Fruit fly (Drosophila melanogaster) whole organism, embryonic: Measurements from ENCODE around the gene CG8814.

ENCODE experiments used
- Ada2b ChIP-seq: fragments of 200-800 bp; sonication (Bioruptor generic); IDR thresholded peaks from 2 replicates; pipeline ENCODE4 v1.3.6; 2022; ENCODE audit warnings: missing biosample characterization, missing genetic modification characterization
- C15 ChIP-seq: fragments of 200-800 bp; sonication (Bioruptor generic); IDR thresholded peaks from 3 replicates; pipeline ENCODE4 v1.3.6; 2022; ENCODE audit warnings: missing biosample characterization, missing genetic modification characterization
- CG10274 ChIP-seq: fragments of 200-800 bp; sonication (Bioruptor generic); optimal IDR thresholded peaks from 3 replicates; lab custom pipeline; 2017; ENCODE audit warnings: missing biosample characterization, mild to moderate bottlenecking, missing genetic modification characterization
- CG10565 ChIP-seq: fragments of 200-800 bp; sonication (Bioruptor generic); optimal IDR thresholded peaks from 3 replicates; lab custom pipeline; 2016; ENCODE audit warnings: missing biosample characterization, mild to moderate bottlenecking, missing genetic modification characterization
- CG11398 ChIP-seq: fragments of 200-800 bp; sonication (Bioruptor generic); optimal IDR thresholded peaks from 2 replicates; lab custom pipeline; 2016; ENCODE audit warnings: missing biosample characterization, missing genetic modification characterization
- CG11560 ChIP-seq: fragments of 200-800 bp; sonication (Bioruptor generic); IDR thresholded peaks from 3 replicates; pipeline ENCODE4 v1.3.6; 2022; ENCODE audit warnings: missing biosample characterization, missing genetic modification characterization
- CG13296 ChIP-seq: fragments of 200-800 bp; sonication (Bioruptor generic); optimal IDR thresholded peaks from 3 replicates; lab custom pipeline; 2018; ENCODE audit warnings: missing biosample characterization, mild to moderate bottlenecking, missing genetic modification characterization
- CG13624 ChIP-seq: fragments of 200-800 bp; sonication (Bioruptor generic); optimal IDR thresholded peaks from 2 replicates; lab custom pipeline; 2016; ENCODE audit warnings: missing biosample characterization, missing genetic modification characterization
- CG15011 ChIP-seq: fragments of 200-800 bp; sonication (Bioruptor generic); optimal IDR thresholded peaks from 3 replicates; lab custom pipeline; 2018; ENCODE audit warnings: missing biosample characterization, mild to moderate bottlenecking, missing genetic modification characterization
- CG16815 ChIP-seq: fragments of 200-800 bp; sonication (Bioruptor generic); optimal IDR thresholded peaks from 3 replicates; lab custom pipeline; 2017; ENCODE audit warnings: missing biosample characterization, mild to moderate bottlenecking, missing genetic modification characterization
- CG16863 ChIP-seq: fragments of 200-800 bp; sonication (Bioruptor generic); optimal IDR thresholded peaks from 3 replicates; lab custom pipeline; 2016; ENCODE audit warnings: missing biosample characterization, missing genetic modification characterization
- CG17802 ChIP-seq: fragments of 200-800 bp; sonication (Bioruptor generic); optimal IDR thresholded peaks from 2 replicates; lab custom pipeline; 2018; ENCODE audit warnings: missing biosample characterization, mild to moderate bottlenecking, missing genetic modification characterization, moderate library complexity
- CG32767 ChIP-seq: fragments of 200-800 bp; sonication (Bioruptor generic); IDR thresholded peaks from 2 replicates; pipeline ENCODE4 v1.3.6; 2022; ENCODE audit warnings: missing biosample characterization, missing genetic modification characterization
- CG3407 ChIP-seq: fragments of 200-800 bp; sonication (Bioruptor generic); optimal IDR thresholded peaks from 2 replicates; lab custom pipeline; 2018; ENCODE audit warnings: missing biosample characterization, mild to moderate bottlenecking, missing genetic modification characterization
- CG4328 ChIP-seq: fragments of 200-800 bp; sonication (Bioruptor generic); optimal IDR thresholded peaks from 3 replicates; lab custom pipeline; 2017; ENCODE audit warnings: missing biosample characterization, missing genetic modification reagents, missing genetic modification characterization
- CG5180 ChIP-seq: fragments of 200-800 bp; sonication (Bioruptor generic); optimal IDR thresholded peaks from 3 replicates; lab custom pipeline; 2017; ENCODE audit warnings: missing biosample characterization, missing genetic modification characterization, mild to moderate bottlenecking, moderate library complexity, missing genetic modification reagents
- CG6683 ChIP-seq: fragments of 200-800 bp; sonication (Bioruptor generic); optimal IDR thresholded peaks from 2 replicates; lab custom pipeline; 2017; ENCODE audit warnings: missing biosample characterization, mild to moderate bottlenecking, missing genetic modification characterization, missing genetic modification reagents
- CG9932 ChIP-seq: fragments of 200-800 bp; sonication (Bioruptor generic); IDR thresholded peaks from 2 replicates; pipeline ENCODE4 v1.3.6; 2022; ENCODE audit warnings: missing biosample characterization, missing genetic modification characterization
- ERR ChIP-seq: fragments of 200-800 bp; sonication (Bioruptor generic); optimal IDR thresholded peaks from 2 replicates; lab custom pipeline; 2016; ENCODE audit warnings: missing biosample characterization, missing genetic modification characterization
- Hand ChIP-seq: fragments of 200-800 bp; sonication (Bioruptor generic); optimal IDR thresholded peaks from 2 replicates; lab custom pipeline; 2017; ENCODE audit warnings: mild to moderate bottlenecking, missing biosample characterization, missing genetic modification reagents, missing genetic modification characterization
- HmgD ChIP-seq: fragments of 200-800 bp; sonication (Bioruptor generic); optimal IDR thresholded peaks from 3 replicates; lab custom pipeline; 2016; ENCODE audit warnings: missing biosample characterization, missing genetic modification characterization
- Myb ChIP-seq: fragments of 200-800 bp; sonication (Bioruptor generic); optimal IDR thresholded peaks from 2 replicates; lab custom pipeline; 2016; ENCODE audit warnings: missing biosample characterization, missing genetic modification characterization
- NfI ChIP-seq: fragments of 200-800 bp; sonication (Bioruptor generic); optimal IDR thresholded peaks from 3 replicates; lab custom pipeline; 2018; ENCODE audit warnings: missing biosample characterization, mild to moderate bottlenecking, missing genetic modification characterization, moderate library complexity
- Pdp1 ChIP-seq, 2 experiments: fragments of 200-800 bp; sonication (Bioruptor generic); optimal IDR thresholded peaks; 3 replicates each; lab custom pipeline; 2016; ENCODE audit warnings: missing biosample characterization in 2 of 2, missing genetic modification characterization in 2 of 2, mild to moderate bottlenecking in 1 of 2, moderate library complexity in 1 of 2
- Ravus ChIP-seq: fragments of 200-800 bp; sonication (Bioruptor generic); IDR thresholded peaks from 2 replicates; pipeline ENCODE4 v1.3.6; 2022; ENCODE audit warnings: missing biosample characterization, missing genetic modification characterization
- Sry-β ChIP-seq: fragments of 200-800 bp; sonication (Bioruptor generic); optimal IDR thresholded peaks from 2 replicates; lab custom pipeline; 2018; ENCODE audit warnings: missing biosample characterization, mild to moderate bottlenecking, missing genetic modification characterization, moderate library complexity
- ara ChIP-seq: fragments of 200-800 bp; sonication (Bioruptor generic); IDR thresholded peaks from 2 replicates; pipeline ENCODE4 v1.3.6; 2022; ENCODE audit warnings: missing biosample characterization, missing genetic modification characterization
- ato ChIP-seq: fragments of 200-800 bp; sonication (Bioruptor generic); IDR thresholded peaks from 2 replicates; pipeline ENCODE4 v1.3.6; 2022; ENCODE audit warnings: missing biosample characterization, missing genetic modification characterization; ENCODE audit not compliant: partially characterized antibody
- bcd ChIP-seq: fragments of 200-800 bp; sonication (Bioruptor generic); optimal IDR thresholded peaks from 2 replicates; lab custom pipeline; 2017; ENCODE audit warnings: missing biosample characterization, mild to moderate bottlenecking, missing genetic modification characterization
- btn ChIP-seq: fragments of 200-800 bp; sonication (Bioruptor generic); optimal IDR thresholded peaks from 2 replicates; lab custom pipeline; 2016; ENCODE audit warnings: missing biosample characterization, missing genetic modification characterization
- chinmo ChIP-seq: fragments of 200-800 bp; sonication (Bioruptor generic); IDR thresholded peaks from 4 replicates; pipeline ENCODE4 v1.3.6; 2022; ENCODE audit warnings: missing biosample characterization, missing genetic modification characterization; ENCODE audit not compliant: partially characterized antibody
- ci ChIP-seq: fragments of 200-800 bp; sonication (Bioruptor generic); IDR thresholded peaks from 3 replicates; pipeline ENCODE4 v1.3.6; 2022; ENCODE audit warnings: missing biosample characterization, missing genetic modification characterization
- dati ChIP-seq: fragments of 200-800 bp; sonication (Bioruptor generic); IDR thresholded peaks from 2 replicates; pipeline ENCODE4 v1.3.6; 2022; ENCODE audit warnings: missing biosample characterization, missing genetic modification characterization
- dysf ChIP-seq: fragments of 200-800 bp; sonication (Bioruptor generic); IDR thresholded peaks from 3 replicates; pipeline ENCODE4 v1.3.6; 2022; ENCODE audit warnings: missing biosample characterization, missing genetic modification characterization
- emc ChIP-seq: fragments of 200-800 bp; sonication (Bioruptor generic); optimal IDR thresholded peaks from 2 replicates; lab custom pipeline; 2016; ENCODE audit warnings: missing biosample characterization, missing genetic modification characterization
- exex ChIP-seq: fragments of 200-800 bp; sonication (Bioruptor generic); optimal IDR thresholded peaks from 4 replicates; lab custom pipeline; 2018; ENCODE audit warnings: missing biosample characterization, mild to moderate bottlenecking, missing genetic modification characterization, moderate library complexity
- ham ChIP-seq: fragments of 200-800 bp; sonication (Bioruptor generic); IDR thresholded peaks from 2 replicates; pipeline ENCODE4 v1.3.6; 2022; ENCODE audit warnings: missing biosample characterization, missing genetic modification characterization
- insv ChIP-seq, 2 experiments: fragments of 200-800 bp; sonication (Bioruptor generic); optimal IDR thresholded peaks; 3 replicates each; lab custom pipeline; 2016 to 2018; ENCODE audit warnings: missing biosample characterization in 2 of 2, missing genetic modification characterization in 2 of 2
- kah ChIP-seq: fragments of 200-800 bp; sonication (Bioruptor generic); optimal IDR thresholded peaks from 2 replicates; lab custom pipeline; 2018; ENCODE audit warnings: missing biosample characterization, mild to moderate bottlenecking, missing genetic modification characterization
- lbe ChIP-seq: fragments of 200-800 bp; sonication (Bioruptor generic); optimal IDR thresholded peaks from 2 replicates; lab custom pipeline; 2016; ENCODE audit warnings: missing biosample characterization, mild to moderate bottlenecking, missing genetic modification characterization
- phol ChIP-seq: fragments of 200-800 bp; sonication (Bioruptor generic); optimal IDR thresholded peaks from 3 replicates; lab custom pipeline; 2018; ENCODE audit warnings: missing biosample characterization, mild to moderate bottlenecking, missing genetic modification characterization, moderate library complexity
- psq ChIP-seq: fragments of 200-800 bp; sonication (Bioruptor generic); optimal IDR thresholded peaks from 2 replicates; lab custom pipeline; 2017; ENCODE audit warnings: missing biosample characterization, missing genetic modification characterization
- run ChIP-seq: fragments of 200-800 bp; sonication (Bioruptor generic); optimal IDR thresholded peaks from 3 replicates; lab custom pipeline; 2018; ENCODE audit warnings: missing biosample characterization, mild to moderate bottlenecking, missing genetic modification characterization
- scrt ChIP-seq: fragments of 200-800 bp; sonication (Bioruptor generic); optimal IDR thresholded peaks from 2 replicates; lab custom pipeline; 2018; ENCODE audit warnings: missing biosample characterization, mild to moderate bottlenecking, missing genetic modification characterization, moderate library complexity
- sd ChIP-seq: fragments of 200-800 bp; sonication (Bioruptor generic); optimal IDR thresholded peaks from 3 replicates; lab custom pipeline; 2018; ENCODE audit warnings: missing biosample characterization, mild to moderate bottlenecking, missing genetic modification characterization, moderate library complexity
- sens ChIP-seq: fragments of 200-800 bp; sonication (Bioruptor generic); peaks from one replicate; lab custom pipeline; 2016; ENCODE audit warnings: missing biosample characterization, missing genetic modification characterization
- sr ChIP-seq: fragments of 200-800 bp; sonication (Bioruptor generic); IDR thresholded peaks from 3 replicates; pipeline ENCODE4 v1.3.6; 2022; ENCODE audit warnings: missing biosample characterization, missing genetic modification characterization
- stc ChIP-seq: fragments of 200-800 bp; sonication (Bioruptor generic); IDR thresholded peaks from 2 replicates; pipeline ENCODE4 v1.3.6; 2022; ENCODE audit warnings: missing biosample characterization, missing genetic modification characterization
- usp ChIP-seq: fragments of >200 bp; optimal IDR thresholded peaks from 2 replicates; lab custom pipeline; 2017; ENCODE audit warnings: missing biosample characterization, missing genetic modification characterization
- wdn ChIP-seq: fragments of 200-800 bp; sonication (Bioruptor generic); IDR thresholded peaks from 2 replicates; pipeline ENCODE4 v1.3.6; 2022; ENCODE audit warnings: missing biosample characterization, missing genetic modification characterization
- yki ChIP-seq: fragments of >200 bp; optimal IDR thresholded peaks from 3 replicates; lab custom pipeline; 2018

CG8814 gene

dm6 chr2L:2874185-2874541 lies 527 bp upstream of the CG8814 start, which contains the start of gene Ifrd1 (continued):
- TF ChIP-seq sens, result no peak
- TF ChIP-seq ci (GFP tag; lab: Robert Waterston, UW), result peak; percentile 5; the same call in 1 of the 3 replicates
- no peak for TF ChIP-seq ham (GFP tag; lab: Robert Waterston, UW)
- no peak for TF ChIP-seq phol (tag; lab: Kevin White, UChicago)
- TF ChIP-seq dysf (GFP tag; lab: Robert Waterston, UW), result no peak
- no peak for TF ChIP-seq CG11560
- TF ChIP-seq dati (GFP tag; lab: Robert Waterston, UW), result no peak
- TF ChIP-seq ERR, result no peak
- TF ChIP-seq run, result no peak
- TF ChIP-seq CG3407 (GFP tag; lab: Kevin White, UChicago), result no peak
- no peak for TF ChIP-seq CG16815
- TF ChIP-seq insv (GFP tag; optimal IDR thresholded peaks at IDR 0.05; lab: Kevin White, UChicago), result no peak
- no peak for TF ChIP-seq NfI (GFP tag; lab: Kevin White, UChicago)
- TF ChIP-seq CG17802 (tag; lab: Kevin White, UChicago), result no peak
- no peak for TF ChIP-seq Myb (GFP tag; lab: Kevin White, UChicago)
- no peak for TF ChIP-seq stc (GFP tag; lab: Robert Waterston, UW)
- peak; percentile 29 for TF ChIP-seq exex (tag; lab: Kevin White, UChicago)
- no peak for TF ChIP-seq Sry-β (GFP tag; lab: Kevin White, UChicago)
- no peak for TF ChIP-seq psq (GFP tag; lab: Kevin White, UChicago)
- TF ChIP-seq bcd (GFP tag; lab: Kevin White, UChicago), result no peak

dm6 chr2L:2878188-2878587 lies 3.5 kb downstream of the CG8814 start, which contains the start of the genes Prx6a and Sbat:
TSS of gene Prx6a (minus strand) at chr2L:2878232.
TSS of gene Sbat (plus strand) at chr2L:2878344.
- peak; percentile 62 for TF ChIP-seq CG4328 (GFP tag; lab: Kevin White, UChicago)
- peak; percentile 62; the same call in 1 of the 2 replicates for TF ChIP-seq Ada2b
- peak; percentile 71 for TF ChIP-seq Myb (GFP tag; lab: Kevin White, UChicago)
- TF ChIP-seq ato (GFP tag; lab: Robert Waterston, UW), result no peak
- TF ChIP-seq Pdp1 (GFP tag; optimal IDR thresholded peaks at IDR 0.05; lab: Kevin White, UChicago), result peak; percentile 64 to 67
- peak; percentile 79 for TF ChIP-seq CG13296 (GFP tag; lab: Kevin White, UChicago)
- TF ChIP-seq HmgD, result peak; percentile 75
- TF ChIP-seq lbe (GFP tag; lab: Kevin White, UChicago), result peak; percentile 48
- no peak for TF ChIP-seq Ravus (GFP tag; lab: Robert Waterston, UW)
- peak; percentile 83 for TF ChIP-seq CG9932 (GFP tag; lab: Robert Waterston, UW)
- peak; percentile 62 for TF ChIP-seq CG11398 (GFP tag; lab: Kevin White, UChicago)
- no peak for TF ChIP-seq CG10565
- peak; percentile 25 for TF ChIP-seq CG5180 (GFP tag; lab: Kevin White, UChicago)
- TF ChIP-seq CG10274, result peak; percentile 40
- peak; percentile 65 for TF ChIP-seq CG16863 (GFP tag; lab: Kevin White, UChicago)
- TF ChIP-seq btn (GFP tag; lab: Kevin White, UChicago), result no peak
- TF ChIP-seq CG6683 (GFP tag; lab: Kevin White, UChicago), result peak; percentile 39
- peak; percentile 75 for TF ChIP-seq CG13624 (GFP tag; lab: Kevin White, UChicago)
- TF ChIP-seq yki (lab: Kevin White, UChicago), result peak; percentile 7
- TF ChIP-seq kah (GFP tag; lab: Kevin White, UChicago), result peak; percentile 14
- no peak for TF ChIP-seq C15
- TF ChIP-seq ara (GFP tag; lab: Robert Waterston, UW), result no peak
- peak; percentile 34; the same call in 1 of the 2 replicates for TF ChIP-seq wdn (GFP tag; lab: Robert Waterston, UW)
- TF ChIP-seq chinmo (GFP tag; lab: Robert Waterston, UW), result no peak
- TF ChIP-seq sd (tag; lab: Kevin White, UChicago), result peak; percentile 46
- 0 out of 3 replicates have a peak, but pooled peaks have one; percentile 45 for TF ChIP-seq sr (GFP tag; lab: Robert Waterston, UW)
- peak; percentile 10 for TF ChIP-seq emc (GFP tag; lab: Kevin White, UChicago)
- TF ChIP-seq Hand (GFP tag; lab: Kevin White, UChicago), result no peak
- TF ChIP-seq CG32767 (GFP tag; lab: Robert Waterston, UW), result no peak; the same call in 1 of the 2 replicates
- peak; percentile 57 for TF ChIP-seq scrt (GFP tag; lab: Kevin White, UChicago)
- no peak for TF ChIP-seq usp (GFP tag; lab: Kevin White, UChicago)
- peak; percentile 24 for TF ChIP-seq CG15011
